Fruit fly (Drosophila melanogaster) whole organism, embryonic: Measurements from ENCODE around the gene Dhc36C.

Experiments used
- Ada2b ChIP-seq: fragments of 200-800 bp; sonication (Bioruptor generic); IDR thresholded peaks from 2 replicates; pipeline ENCODE4 v1.3.6; 2022; ENCODE audit warnings: missing biosample characterization, missing genetic modification characterization
- Atf3 ChIP-seq: fragments of 200-800 bp; sonication (Bioruptor generic); optimal IDR thresholded peaks from 3 replicates; lab custom pipeline; 2016; ENCODE audit warnings: missing biosample characterization, missing genetic modification characterization
- B-H2 ChIP-seq: fragments of 200-800 bp; sonication (Bioruptor generic); optimal IDR thresholded peaks from 2 replicates; lab custom pipeline; 2018; ENCODE audit warnings: missing biosample characterization, mild to moderate bottlenecking, missing genetic modification characterization
- CG10147 ChIP-seq: fragments of 200-800 bp; sonication (Bioruptor generic); optimal IDR thresholded peaks from 2 replicates; lab custom pipeline; 2019; ENCODE audit warnings: missing biosample characterization, mild to moderate bottlenecking, missing genetic modification characterization, moderate library complexity
- CG10274 ChIP-seq: fragments of 200-800 bp; sonication (Bioruptor generic); optimal IDR thresholded peaks from 3 replicates; lab custom pipeline; 2017; ENCODE audit warnings: missing biosample characterization, mild to moderate bottlenecking, missing genetic modification characterization
- CG10366 ChIP-seq: fragments of 200-800 bp; sonication (Bioruptor generic); IDR thresholded peaks from 2 replicates; pipeline ENCODE4 v1.3.6; 2022; ENCODE audit warnings: missing biosample characterization, missing genetic modification characterization
- CG10959 ChIP-seq: fragments of 200-800 bp; sonication (Bioruptor generic); IDR thresholded peaks from 2 replicates; pipeline ENCODE4 v1.3.6; 2022; ENCODE audit warnings: missing biosample characterization, missing genetic modification characterization
- CG12104 ChIP-seq: fragments of 200-800 bp; sonication (Bioruptor generic); optimal IDR thresholded peaks from 3 replicates; lab custom pipeline; 2016; ENCODE audit warnings: missing biosample characterization, missing genetic modification characterization
- CG14014 ChIP-seq: fragments of 200-800 bp; sonication (Bioruptor generic); IDR thresholded peaks from 2 replicates; pipeline ENCODE4 v1.3.6; 2022; ENCODE audit warnings: missing biosample characterization, missing genetic modification characterization
- CG14667 ChIP-seq: fragments of 200-800 bp; sonication (Bioruptor generic); IDR thresholded peaks from 2 replicates; pipeline ENCODE4 v1.3.6; 2022; ENCODE audit warnings: missing biosample characterization, missing genetic modification characterization
- CG14860 ChIP-seq: fragments of 200-800 bp; sonication (Bioruptor generic); IDR thresholded peaks from 3 replicates; pipeline ENCODE4 v1.3.6; 2022; ENCODE audit warnings: missing biosample characterization, missing genetic modification characterization; ENCODE audit not compliant: partially characterized antibody
- CG15479 ChIP-seq: fragments of 200-800 bp; sonication (Bioruptor generic); optimal IDR thresholded peaks from 3 replicates; lab custom pipeline; 2019; ENCODE audit warnings: missing biosample characterization, mild to moderate bottlenecking, missing genetic modification characterization, moderate library complexity
- CG15601 ChIP-seq: fragments of 200-800 bp; sonication (Bioruptor generic); optimal IDR thresholded peaks from 3 replicates; lab custom pipeline; 2019; ENCODE audit warnings: missing biosample characterization, mild to moderate bottlenecking, missing genetic modification characterization, moderate library complexity
- CG1603 ChIP-seq: fragments of 200-800 bp; sonication (Bioruptor generic); optimal IDR thresholded peaks from 2 replicates; lab custom pipeline; 2019; ENCODE audit warnings: missing biosample characterization, mild to moderate bottlenecking, missing genetic modification characterization, moderate library complexity
- CG1647 ChIP-seq: fragments of 200-800 bp; sonication (Bioruptor generic); optimal IDR thresholded peaks from 3 replicates; lab custom pipeline; 2016; ENCODE audit warnings: missing biosample characterization, missing genetic modification characterization
- CG2116 ChIP-seq: fragments of 200-800 bp; sonication (Bioruptor generic); optimal IDR thresholded peaks from 3 replicates; lab custom pipeline; 2018; ENCODE audit warnings: missing biosample characterization, mild to moderate bottlenecking, missing genetic modification characterization
- CG2120 ChIP-seq: fragments of 200-800 bp; sonication (Bioruptor generic); optimal IDR thresholded peaks from 3 replicates; lab custom pipeline; 2016; ENCODE audit warnings: missing biosample characterization, missing genetic modification characterization
- CG30431 ChIP-seq: fragments of 200-800 bp; sonication (Bioruptor generic); optimal IDR thresholded peaks from 2 replicates; lab custom pipeline; 2017; ENCODE audit warnings: missing biosample characterization, missing genetic modification characterization
- CG5180 ChIP-seq: fragments of 200-800 bp; sonication (Bioruptor generic); optimal IDR thresholded peaks from 3 replicates; lab custom pipeline; 2017; ENCODE audit warnings: missing biosample characterization, missing genetic modification characterization, mild to moderate bottlenecking, moderate library complexity, missing genetic modification reagents
- CG5245 ChIP-seq: fragments of 200-800 bp; sonication (Bioruptor generic); optimal IDR thresholded peaks from 3 replicates; lab custom pipeline; 2016; ENCODE audit warnings: missing biosample characterization, missing genetic modification characterization
- CG6254 ChIP-seq: fragments of 200-800 bp; sonication (Bioruptor generic); optimal IDR thresholded peaks from 3 replicates; lab custom pipeline; 2017; ENCODE audit warnings: mild to moderate bottlenecking, missing biosample characterization, missing genetic modification reagents, missing genetic modification characterization
- CG6272 ChIP-seq: fragments of 200-800 bp; sonication (Bioruptor generic); IDR thresholded peaks from 2 replicates; pipeline ENCODE4 v1.3.6; 2022; ENCODE audit warnings: missing biosample characterization, missing genetic modification characterization
- CG8290 ChIP-seq, 3 experiments: fragments of 200-800 bp; sonication (Bioruptor generic); optimal IDR thresholded peaks; 2 replicates each; lab custom pipeline; 2016 to 2019; ENCODE audit warnings: missing biosample characterization in 3 of 3, missing genetic modification characterization in 3 of 3, mild to moderate bottlenecking in 2 of 3, moderate library complexity in 1 of 3
- CG9876 ChIP-seq: fragments of 200-800 bp; sonication (Bioruptor generic); optimal IDR thresholded peaks from 2 replicates; lab custom pipeline; 2016; ENCODE audit warnings: missing biosample characterization, missing genetic modification characterization
- CG9932 ChIP-seq: fragments of 200-800 bp; sonication (Bioruptor generic); IDR thresholded peaks from 2 replicates; pipeline ENCODE4 v1.3.6; 2022; ENCODE audit warnings: missing biosample characterization, missing genetic modification characterization
- CTCF ChIP-seq: fragments of 200-800 bp; sonication (Bioruptor generic); optimal IDR thresholded peaks from 2 replicates; lab custom pipeline; 2017; ENCODE audit warnings: missing biosample characterization, mild to moderate bottlenecking, missing genetic modification characterization, moderate library complexity
- D ChIP-seq, 2 experiments: fragments of 200-800 bp in 1 of 2; fragments of >200 bp in 1 of 2; sonication (Bioruptor generic) in 1 of 2; optimal IDR thresholded peaks; 2 replicates in 1 of 2; 3 replicates in 1 of 2; lab custom pipeline; 2017; ENCODE audit warnings: mild to moderate bottlenecking in 1 of 2, missing biosample characterization in 1 of 2, missing genetic modification characterization in 1 of 2, missing genetic modification reagents in 1 of 2
- Dek ChIP-seq: fragments of 200-800 bp; sonication (Bioruptor generic); optimal IDR thresholded peaks from 3 replicates; lab custom pipeline; 2019; ENCODE audit warnings: missing biosample characterization, mild to moderate bottlenecking, missing genetic modification characterization, moderate library complexity
- Hmr ChIP-seq: fragments of 200-800 bp; sonication (Bioruptor generic); optimal IDR thresholded peaks from 3 replicates; lab custom pipeline; 2017; ENCODE audit warnings: mild to moderate bottlenecking, missing biosample characterization, missing genetic modification reagents, missing genetic modification characterization
- Lhr ChIP-seq: fragments of 200-800 bp; sonication (Bioruptor generic); optimal IDR thresholded peaks from 3 replicates; lab custom pipeline; 2017; ENCODE audit warnings: mild to moderate bottlenecking, missing biosample characterization, missing genetic modification reagents, missing genetic modification characterization
- MBD-R2 ChIP-seq: fragments of 200-800 bp; sonication (Bioruptor generic); IDR thresholded peaks from 2 replicates; pipeline ENCODE4 v1.3.6; 2022; ENCODE audit warnings: missing biosample characterization, missing genetic modification characterization
- Myb ChIP-seq: fragments of 200-800 bp; sonication (Bioruptor generic); optimal IDR thresholded peaks from 2 replicates; lab custom pipeline; 2016; ENCODE audit warnings: missing biosample characterization, missing genetic modification characterization
- Scr ChIP-seq: fragments of 200-800 bp; sonication (Bioruptor generic); IDR thresholded peaks from 2 replicates; pipeline ENCODE4 v1.3.6; 2022; ENCODE audit warnings: missing biosample characterization, missing genetic modification characterization; ENCODE audit not compliant: partially characterized antibody
- Ssrp ChIP-seq: fragments of 200-800 bp; sonication (Bioruptor generic); optimal IDR thresholded peaks from 2 replicates; lab custom pipeline; 2018; ENCODE audit warnings: missing biosample characterization, mild to moderate bottlenecking, missing genetic modification characterization, moderate library complexity
- YL-1 ChIP-seq: fragments of 200-800 bp; sonication (Bioruptor generic); optimal IDR thresholded peaks from 3 replicates; lab custom pipeline; 2017; ENCODE audit warnings: missing biosample characterization, mild to moderate bottlenecking, missing genetic modification characterization
- ash1 ChIP-seq: fragments of 200-800 bp; sonication (Bioruptor generic); optimal IDR thresholded peaks from 2 replicates; lab custom pipeline; 2018; ENCODE audit warnings: missing biosample characterization, mild to moderate bottlenecking, missing genetic modification characterization
- corto ChIP-seq: fragments of 200-800 bp; sonication (Bioruptor generic); optimal IDR thresholded peaks from 2 replicates; lab custom pipeline; 2016; ENCODE audit warnings: missing biosample characterization, mild to moderate bottlenecking, missing genetic modification characterization, moderate library complexity
- crp ChIP-seq, 2 experiments: fragments of 200-800 bp; sonication (Bioruptor generic); optimal IDR thresholded peaks; 2 replicates in 1 of 2; 3 replicates in 1 of 2; lab custom pipeline; 2017; ENCODE audit warnings: missing biosample characterization in 2 of 2, missing genetic modification characterization in 2 of 2, mild to moderate bottlenecking in 1 of 2, moderate library complexity in 1 of 2
- dm ChIP-seq: fragments of 200-800 bp; sonication (Bioruptor generic); optimal IDR thresholded peaks from 3 replicates; lab custom pipeline; 2016; ENCODE audit warnings: missing biosample characterization, missing genetic modification characterization
- gcm2 ChIP-seq: fragments of 200-800 bp; sonication (Bioruptor generic); optimal IDR thresholded peaks from 2 replicates; lab custom pipeline; 2016; ENCODE audit warnings: missing biosample characterization, missing genetic modification characterization
- gfzf ChIP-seq: fragments of 200-800 bp; sonication (Bioruptor generic); optimal IDR thresholded peaks from 2 replicates; lab custom pipeline; 2016; ENCODE audit warnings: missing biosample characterization, mild to moderate bottlenecking, missing genetic modification characterization, moderate library complexity
- jing ChIP-seq: fragments of 200-800 bp; sonication (Bioruptor generic); optimal IDR thresholded peaks from 2 replicates; lab custom pipeline; 2018; ENCODE audit warnings: missing biosample characterization, mild to moderate bottlenecking, missing genetic modification characterization
- nom ChIP-seq: fragments of 200-800 bp; sonication (Bioruptor generic); optimal IDR thresholded peaks from 2 replicates; lab custom pipeline; 2017; ENCODE audit warnings: missing biosample characterization, missing genetic modification characterization, mild to moderate bottlenecking, moderate library complexity, missing genetic modification reagents
- org-1 ChIP-seq: fragments of 200-800 bp; sonication (Bioruptor generic); optimal IDR thresholded peaks from 2 replicates; lab custom pipeline; 2017; ENCODE audit warnings: missing biosample characterization, missing genetic modification characterization
- pb ChIP-seq: fragments of 200-800 bp; sonication (Bioruptor generic); optimal IDR thresholded peaks from 3 replicates; lab custom pipeline; 2016; ENCODE audit warnings: missing biosample characterization, missing genetic modification characterization
- tgo ChIP-seq: fragments of 200-800 bp; sonication (Bioruptor generic); IDR thresholded peaks from 3 replicates; pipeline ENCODE4 v1.3.6; 2022; ENCODE audit warnings: missing biosample characterization, missing genetic modification characterization
- tll ChIP-seq, 2 experiments: fragments of 200-800 bp in 1 of 2; fragments of >200 bp in 1 of 2; sonication (Bioruptor generic) in 1 of 2; optimal IDR thresholded peaks; 2 replicates each; lab custom pipeline; 2017 to 2019; ENCODE audit warnings: missing biosample characterization in 2 of 2, missing genetic modification characterization in 2 of 2, mild to moderate bottlenecking in 1 of 2, moderate library complexity in 1 of 2
- vfl ChIP-seq: fragments of 200-800 bp; sonication (Bioruptor generic); optimal IDR thresholded peaks from 2 replicates; lab custom pipeline; 2016; ENCODE audit warnings: missing biosample characterization, missing genetic modification characterization
- zen ChIP-seq: fragments of 200-800 bp; sonication (Bioruptor generic); optimal IDR thresholded peaks from 3 replicates; lab custom pipeline; 2018; ENCODE audit warnings: missing biosample characterization, mild to moderate bottlenecking, missing genetic modification characterization, moderate library complexity

Dhc36C gene

DNA sequence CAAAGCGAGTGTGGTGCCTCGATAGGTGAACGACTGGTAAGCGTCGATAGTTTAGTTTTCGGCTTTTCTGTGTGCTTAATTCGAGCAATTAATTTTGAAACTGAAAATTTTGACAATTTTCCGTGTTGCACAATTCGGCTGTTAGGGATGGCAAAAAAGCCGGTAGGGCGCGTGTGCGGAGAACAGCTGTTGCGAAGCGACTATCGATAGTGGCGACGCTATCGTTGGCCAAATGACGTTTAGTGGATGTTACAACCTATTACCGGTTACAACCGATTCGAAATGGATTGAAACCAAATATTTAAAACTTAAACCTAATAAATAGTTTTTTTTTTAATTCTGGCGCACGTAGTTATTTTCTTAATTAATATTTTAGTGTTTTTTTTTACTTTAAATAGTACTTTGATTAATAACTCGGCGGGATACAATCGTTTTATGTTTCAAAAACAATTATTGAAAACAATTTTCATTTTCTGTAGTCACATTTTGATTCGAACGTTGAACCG is at the start of gene Dhc36C, which contains the start of gene mEFTs (continued):
- peak; percentile 60 for TF ChIP-seq CG1603 (tag; lab: Kevin White, UChicago)
- TF ChIP-seq CG10147 (GFP tag; lab: Kevin White, UChicago): no peak
- TF ChIP-seq CG15601 (tag; lab: Kevin White, UChicago): peak; percentile 8
- no peak for TF ChIP-seq Ssrp (tag; lab: Kevin White, UChicago)
- no peak for TF ChIP-seq CG30431
- no peak for TF ChIP-seq CG2120 (GFP tag; lab: Kevin White, UChicago)
- TF ChIP-seq pb (GFP tag; lab: Kevin White, UChicago): no peak
- TF ChIP-seq vfl (GFP tag; lab: Kevin White, UChicago): no peak
- TF ChIP-seq CG6272 (GFP tag; lab: Robert Waterston, UW): no peak
- no peak for TF ChIP-seq Ada2b (GFP tag; lab: Robert Waterston, UW)
- TF ChIP-seq corto (GFP tag; lab: Kevin White, UChicago): no peak
- TF ChIP-seq zen (tag; lab: Kevin White, UChicago): peak; percentile 51
- TF ChIP-seq MBD-R2 (GFP tag; lab: Robert Waterston, UW): peak; percentile 91
- no peak for TF ChIP-seq gcm2
- TF ChIP-seq org-1 (GFP tag; lab: Kevin White, UChicago): no peak
- no peak for TF ChIP-seq Atf3 (GFP tag; lab: Kevin White, UChicago)
- TF ChIP-seq CG14667 (GFP tag; lab: Robert Waterston, UW): no peak
- TF ChIP-seq nom (GFP tag; lab: Kevin White, UChicago): no peak
- 0 out of 2 replicates have a peak, but pooled peaks have one; percentile 11 for TF ChIP-seq CG9932 (GFP tag; lab: Robert Waterston, UW)
- peak; percentile 58 for TF ChIP-seq Lhr (GFP tag; lab: Kevin White, UChicago)
- TF ChIP-seq dm (GFP tag; lab: Kevin White, UChicago): peak; percentile 70
- no peak for TF ChIP-seq CG10366 (GFP tag; lab: Robert Waterston, UW)
- TF ChIP-seq B-H2 (GFP tag; lab: Kevin White, UChicago): no peak
- peak; percentile 66 for TF ChIP-seq Myb (GFP tag; lab: Kevin White, UChicago)
- no peak for TF ChIP-seq ash1 (GFP tag; lab: Kevin White, UChicago)
- peak; percentile 43 for TF ChIP-seq gfzf (GFP tag; lab: Kevin White, UChicago)
- no peak for TF ChIP-seq CG10959 (GFP tag; lab: Robert Waterston, UW)
- TF ChIP-seq CG5180 (GFP tag; lab: Kevin White, UChicago): no peak
- TF ChIP-seq jing (GFP tag; lab: Kevin White, UChicago): no peak
- no peak for TF ChIP-seq CG8290 (GFP tag; optimal IDR thresholded peaks at IDR 0.05; lab: Kevin White, UChicago)
- peak in 1 of 2 experiments; percentile 40 for TF ChIP-seq CG8290 (tag; optimal IDR thresholded peaks at IDR 0.05; lab: Kevin White, UChicago)
- no peak for TF ChIP-seq CG14014 (GFP tag; lab: Robert Waterston, UW)
- no peak for TF ChIP-seq CG10274 (GFP tag; lab: Kevin White, UChicago)
- peak; percentile 77 for TF ChIP-seq CG15479 (GFP tag; lab: Kevin White, UChicago)
- TF ChIP-seq YL-1 (GFP tag; lab: Kevin White, UChicago): peak; percentile 72
- TF ChIP-seq crp (GFP tag; optimal IDR thresholded peaks at IDR 0.05; lab: Kevin White, UChicago): peak; percentile 82 to 97
- no peak for TF ChIP-seq CG9876
- no peak for TF ChIP-seq CG1647
- peak; percentile 72 for TF ChIP-seq CG14860 (GFP tag; lab: Robert Waterston, UW)
- TF ChIP-seq CG5245 (GFP tag; lab: Kevin White, UChicago): no peak
- TF ChIP-seq CG12104 (GFP tag; lab: Kevin White, UChicago): no peak
- TF ChIP-seq tll (GFP tag; optimal IDR thresholded peaks at IDR 0.05; lab: Kevin White, UChicago): no peak
- peak; percentile 63 for TF ChIP-seq CG2116 (GFP tag; lab: Kevin White, UChicago)
- TF ChIP-seq CTCF: peak; percentile 62
- peak; percentile 88 for TF ChIP-seq Scr (GFP tag; lab: Robert Waterston, UW)
- TF ChIP-seq CG6254: no peak
- TF ChIP-seq D (optimal IDR thresholded peaks at IDR 0.05; lab: Kevin White, UChicago): no peak
- TF ChIP-seq D (GFP tag; optimal IDR thresholded peaks at IDR 0.05; lab: Kevin White, UChicago): no peak
- TF ChIP-seq Hmr (GFP tag; lab: Kevin White, UChicago): peak; percentile 38
- no peak for TF ChIP-seq tgo (GFP tag; lab: Robert Waterston, UW)
- no peak for TF ChIP-seq Dek (tag; lab: Kevin White, UChicago)
